Worm (Caenorhabditis elegans) whole organism, mixed stage, embryonic: ENCODE data around the gene tbx-9.

Source experiments
- ces-1 ChIP-seq: fragments of 150-350 bp; optimal IDR thresholded peaks from 2 replicates; lab custom pipeline; 2014; ENCODE audit warnings: missing biosample characterization, missing genetic modification reagents, missing genetic modification characterization
- lin-13 ChIP-seq: fragments of 150-350 bp; optimal IDR thresholded peaks from 2 replicates; lab custom pipeline; 2014; ENCODE audit warnings: missing biosample characterization, missing genetic modification characterization
- mls-2 ChIP-seq: sonication (generic microtip); optimal IDR thresholded peaks from 2 replicates; lab custom pipeline; 2016; ENCODE audit warnings: mild to moderate bottlenecking, missing genetic modification characterization, moderate library complexity, missing compliant biosample characterization
- nhr-237 ChIP-seq: fragments of 150-350 bp; optimal IDR thresholded peaks from 2 replicates; lab custom pipeline; 2014; ENCODE audit warnings: missing biosample characterization, missing genetic modification characterization
- nhr-28 ChIP-seq: fragments of 150-350 bp; optimal IDR thresholded peaks from 2 replicates; lab custom pipeline; 2014; ENCODE audit warnings: missing biosample characterization, missing genetic modification characterization
- pha-4 ChIP-seq: fragments of 150-350 bp; optimal IDR thresholded peaks from 2 replicates; lab custom pipeline; 2018; ENCODE audit warnings: missing biosample characterization, missing genetic modification reagents, missing genetic modification characterization
- snpc-4 ChIP-seq: fragments of 150-350 bp; optimal IDR thresholded peaks from 2 replicates; lab custom pipeline; 2014; ENCODE audit warnings: missing biosample characterization, missing genetic modification characterization
- unc-62 ChIP-seq: fragments of 150-350 bp; optimal IDR thresholded peaks from 2 replicates; lab custom pipeline; 2014; ENCODE audit warnings: missing biosample characterization, missing genetic modification reagents, missing genetic modification characterization

ce11 chrIII:10333961-10334542 lies 7.6 kb downstream of the tbx-9 start, which contains the start of the genes jmjd-4 and mev-1:
- TF ChIP-seq snpc-4 (tag; lab: Kevin White, UChicago) (no peak), pha-4 (tag; lab: Kevin White, UChicago) (peak; percentile 72), ces-1 (GFP tag; lab: Kevin White, UChicago) (peak; percentile 3), unc-62 (GFP tag; lab: Kevin White, UChicago) (no peak), lin-13 (tag; lab: Kevin White, UChicago) (peak; percentile 67), nhr-28 (no peak), mls-2 (tag; lab: Kevin White, UChicago) (peak; percentile 42), nhr-237 (tag; lab: Kevin White, UChicago) (peak; percentile 28)
